Fruit fly (Drosophila melanogaster): ENCODE results near the gene mrt.

DNA sequence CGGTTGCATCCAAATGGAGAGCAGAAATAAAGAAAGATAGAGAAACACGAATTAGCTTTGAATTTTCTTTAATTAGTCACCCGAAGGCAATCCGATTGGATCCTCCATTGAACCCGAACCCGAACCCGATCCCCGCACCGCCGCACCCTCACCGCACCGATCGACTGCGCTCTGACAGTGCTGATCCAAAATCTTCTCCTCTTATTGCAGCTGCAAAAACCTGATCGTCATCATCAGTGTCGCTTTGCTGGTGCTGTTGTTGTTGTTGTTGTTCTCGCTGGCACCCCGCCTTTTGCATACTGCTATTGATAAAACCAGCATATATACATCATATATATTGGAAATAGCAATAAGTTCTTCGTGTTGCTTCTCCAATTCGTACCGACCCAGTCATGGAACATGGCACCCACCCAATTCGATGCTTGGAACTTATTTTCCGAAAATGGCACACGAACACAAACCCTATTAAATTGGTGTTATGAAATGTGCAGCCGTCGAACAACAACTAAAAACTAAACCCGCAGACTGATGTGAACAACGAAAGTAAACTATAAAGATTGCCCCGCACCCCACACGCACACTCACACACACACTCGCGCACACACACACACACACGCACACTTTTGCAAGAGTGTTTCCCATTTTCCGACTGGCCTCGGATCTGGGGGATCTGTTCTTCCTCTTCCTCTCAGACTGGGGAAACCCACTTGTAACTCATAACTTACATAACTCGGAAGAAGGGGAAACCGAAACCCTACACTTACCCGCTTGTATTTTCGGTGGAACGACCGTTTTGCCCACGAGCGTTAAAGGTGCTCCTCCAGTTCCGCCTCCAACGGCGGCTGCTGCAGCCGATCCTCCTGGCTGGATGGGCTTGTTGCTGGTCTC lies 11.8 kb downstream of the mrt start:
- no peak for TF ChIP-seq CG10565 (GFP tag; optimal IDR thresholded peaks at IDR 0.05)
- TF ChIP-seq Rfx (GFP tag; IDR thresholded peaks at IDR 0.05): no peak
- TF ChIP-seq CG11560 (tag; IDR thresholded peaks at IDR 0.05): no peak
- no peak for TF ChIP-seq lola (GFP tag; optimal IDR thresholded peaks at IDR 0.05)
- TF ChIP-seq CG11504 (tag; optimal IDR thresholded peaks at IDR 0.05): no peak
- no peak for TF ChIP-seq CG31441 (GFP tag; IDR thresholded peaks at IDR 0.05)
- no peak for TF ChIP-seq zfh2 (GFP tag; optimal IDR thresholded peaks at IDR 0.05)
- TF ChIP-seq vvl (GFP tag; IDR thresholded peaks at IDR 0.05): no peak
- no peak for TF ChIP-seq Sry-δ (GFP tag; optimal IDR thresholded peaks at IDR 0.05)
- TF ChIP-seq run (tag; optimal IDR thresholded peaks at IDR 0.05): no peak
- no peak for TF ChIP-seq Ada2b (GFP tag; IDR thresholded peaks at IDR 0.05)
- no peak for TF ChIP-seq E2f1 (GFP tag; IDR thresholded peaks at IDR 0.05)
- no peak for TF ChIP-seq Hr39 (optimal IDR thresholded peaks at IDR 0.05)
- no peak for TF ChIP-seq CG7372 (GFP tag; IDR thresholded peaks at IDR 0.05)
